Worm (Caenorhabditis elegans): ENCODE data around the gene mat-2.

Gene mat-2

DNA sequence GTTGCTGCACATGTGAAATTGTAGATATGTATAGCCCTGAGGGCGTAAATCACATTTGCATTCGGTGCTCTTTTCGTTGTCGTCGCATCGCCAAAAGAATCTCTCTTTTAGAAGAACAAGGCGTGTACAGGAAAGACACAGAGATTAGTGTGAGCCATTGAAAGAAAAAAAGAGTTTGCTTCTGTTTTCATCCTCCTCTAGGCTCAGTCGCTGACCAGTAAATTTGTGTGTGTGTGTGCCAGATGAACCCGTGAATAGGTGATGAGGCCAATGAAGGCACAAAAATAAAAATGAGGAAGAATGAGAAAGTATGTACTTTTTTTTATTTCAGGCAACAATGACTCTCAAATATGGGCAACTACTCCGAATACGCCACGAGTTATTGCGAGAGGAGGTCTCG lies at the start of gene mat-2:
Gene mat-2, plus strand, starts transcription at position 301 of the 400 bp plus-strand sequence.
- TF ChIP-seq ztf-29 (GFP tag; IDR thresholded peaks at IDR 0.05) (no peak), ref-1 (GFP tag; conservative IDR thresholded peaks at IDR 0.05) (no peak), klf-2 (GFP tag; conservative IDR thresholded peaks at IDR 0.05) (no peak), T22C8.4 (GFP tag; IDR thresholded peaks at IDR 0.05) (no peak), cog-1 (tag; optimal IDR thresholded peaks at IDR 0.05) (no peak), med-1 (GFP tag; optimal IDR thresholded peaks at IDR 0.05; ENCODE audit: insufficient read depth) (no peak), flt-1 (GFP tag; IDR thresholded peaks at IDR 0.05) (no peak), ztf-23 (GFP tag; IDR thresholded peaks at IDR 0.05) (no peak), tab-1 (GFP tag; IDR thresholded peaks at IDR 0.05) (no peak)

DNA sequence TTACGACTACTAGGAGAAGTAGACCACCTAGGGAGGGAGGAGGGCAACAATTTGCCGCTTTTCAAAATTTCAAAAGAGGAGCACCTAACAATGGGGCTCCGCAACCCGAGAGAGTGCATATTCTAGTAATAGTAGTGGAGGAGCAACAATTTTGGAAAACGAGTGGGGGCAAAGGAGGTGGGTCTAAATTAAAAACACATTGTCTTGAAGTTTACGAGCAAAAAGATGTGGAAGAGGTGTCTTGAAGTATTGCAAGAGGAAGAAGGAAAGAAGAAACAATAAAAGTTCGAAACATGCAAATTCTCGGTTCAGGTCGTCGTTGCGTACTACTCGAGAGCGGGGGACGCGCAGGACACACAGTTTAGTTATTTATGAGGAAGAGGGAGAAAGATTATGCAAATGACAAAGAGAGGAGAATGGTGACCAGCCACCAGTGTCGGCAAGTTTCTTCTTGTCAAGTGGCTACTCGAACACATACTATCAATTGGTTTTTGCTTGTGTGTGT lies 48.3 kb upstream of the mat-2 start:
- no peak for TF ChIP-seq cog-1 (tag; optimal IDR thresholded peaks at IDR 0.05)
- no peak for TF ChIP-seq klf-2 (GFP tag; conservative IDR thresholded peaks at IDR 0.05)
- TF ChIP-seq ztf-23 (GFP tag; IDR thresholded peaks at IDR 0.05): no peak
- no peak for TF ChIP-seq med-1 (GFP tag; optimal IDR thresholded peaks at IDR 0.05; ENCODE audit: insufficient read depth)
- no peak for TF ChIP-seq ref-1 (GFP tag; conservative IDR thresholded peaks at IDR 0.05)
- TF ChIP-seq T22C8.4 (GFP tag; IDR thresholded peaks at IDR 0.05): no peak
- TF ChIP-seq flt-1 (GFP tag; IDR thresholded peaks at IDR 0.05): no peak
- no peak for TF ChIP-seq ztf-29 (GFP tag; IDR thresholded peaks at IDR 0.05)
- no peak for TF ChIP-seq tab-1 (GFP tag; IDR thresholded peaks at IDR 0.05)

DNA sequence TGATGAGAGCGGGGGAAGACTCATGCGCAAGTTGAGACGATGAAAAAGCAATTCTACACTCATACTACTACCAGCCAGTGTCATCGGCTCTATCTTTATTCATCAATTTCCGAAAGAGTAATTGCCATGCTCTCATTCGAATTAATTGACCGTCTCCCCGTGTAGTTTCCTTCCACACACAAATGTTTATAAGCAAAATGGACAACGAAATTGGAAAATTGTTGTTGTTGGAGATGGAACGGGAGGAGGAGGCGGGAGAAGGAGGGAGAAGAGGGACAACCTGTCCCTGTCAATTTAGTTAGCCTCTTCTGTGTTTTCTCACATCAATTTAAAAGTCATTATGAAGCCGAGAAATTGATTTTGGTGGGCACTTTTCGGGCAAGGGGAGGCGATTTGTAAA lies 40.0 kb upstream of the mat-2 start:
- no peak for TF ChIP-seq ztf-29 (GFP tag; IDR thresholded peaks at IDR 0.05)
- TF ChIP-seq ref-1 (GFP tag; conservative IDR thresholded peaks at IDR 0.05): no peak
- no peak for TF ChIP-seq T22C8.4 (GFP tag; IDR thresholded peaks at IDR 0.05)
- no peak for TF ChIP-seq ztf-23 (GFP tag; IDR thresholded peaks at IDR 0.05)
- no peak for TF ChIP-seq flt-1 (GFP tag; IDR thresholded peaks at IDR 0.05)
- TF ChIP-seq tab-1 (GFP tag; IDR thresholded peaks at IDR 0.05): no peak
- TF ChIP-seq klf-2 (GFP tag; conservative IDR thresholded peaks at IDR 0.05): no peak
- no peak for TF ChIP-seq med-1 (GFP tag; optimal IDR thresholded peaks at IDR 0.05; ENCODE audit: insufficient read depth)
- no peak for TF ChIP-seq cog-1 (tag; optimal IDR thresholded peaks at IDR 0.05)

DNA sequence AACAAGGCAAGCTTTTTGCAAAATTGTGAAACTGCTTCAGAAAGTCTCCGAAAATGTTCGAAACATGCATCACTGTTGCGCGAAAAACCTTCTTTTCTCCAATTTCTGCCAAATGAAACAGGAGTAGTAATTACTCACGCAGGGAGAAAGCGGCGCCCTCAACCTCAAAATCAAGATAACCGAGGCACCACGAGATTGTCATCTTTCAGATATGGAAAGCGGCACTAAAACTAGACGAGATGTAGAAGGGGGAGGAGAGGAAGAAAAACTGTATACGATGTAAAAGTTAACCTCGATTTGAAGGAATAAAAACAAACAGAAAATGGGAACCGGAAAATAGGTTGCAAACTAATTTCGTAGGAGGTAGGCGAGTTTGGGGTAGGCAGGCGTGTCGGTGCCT lies 36.0 kb upstream of the mat-2 start:
- TF ChIP-seq cog-1 (tag; optimal IDR thresholded peaks at IDR 0.05): no peak
- no peak for TF ChIP-seq flt-1 (GFP tag; IDR thresholded peaks at IDR 0.05)
- TF ChIP-seq ref-1 (GFP tag; conservative IDR thresholded peaks at IDR 0.05): no peak
- TF ChIP-seq ztf-23 (GFP tag; IDR thresholded peaks at IDR 0.05): no peak
- no peak for TF ChIP-seq klf-2 (GFP tag; conservative IDR thresholded peaks at IDR 0.05)
- no peak for TF ChIP-seq T22C8.4 (GFP tag; IDR thresholded peaks at IDR 0.05)
- no peak for TF ChIP-seq med-1 (GFP tag; optimal IDR thresholded peaks at IDR 0.05; ENCODE audit: insufficient read depth)
- no peak for TF ChIP-seq ztf-29 (GFP tag; IDR thresholded peaks at IDR 0.05)
- no peak for TF ChIP-seq tab-1 (GFP tag; IDR thresholded peaks at IDR 0.05)

DNA sequence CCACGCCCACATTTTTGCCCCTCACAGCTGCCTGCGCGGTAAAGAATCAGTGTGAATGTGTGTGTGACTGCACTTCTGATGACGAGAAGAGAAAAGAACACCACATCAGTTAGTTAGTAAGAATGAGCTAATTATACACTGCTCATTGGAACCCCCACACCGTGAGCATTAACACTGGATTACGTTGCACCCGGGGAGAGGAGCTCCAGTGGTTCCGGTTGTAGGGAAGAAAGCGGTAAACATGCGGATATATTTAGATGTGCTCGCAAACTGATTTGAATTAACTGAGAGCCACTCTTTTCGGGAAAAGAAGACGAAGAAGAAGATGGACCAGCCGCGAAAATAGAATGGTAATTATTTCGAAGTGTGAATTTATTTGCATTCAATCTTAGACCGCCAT lies 25.7 kb upstream of the mat-2 start:
- TF ChIP-seq T22C8.4 (GFP tag; IDR thresholded peaks at IDR 0.05): no peak
- no peak for TF ChIP-seq tab-1 (GFP tag; IDR thresholded peaks at IDR 0.05)
- TF ChIP-seq ref-1 (GFP tag; conservative IDR thresholded peaks at IDR 0.05): no peak
- no peak for TF ChIP-seq ztf-29 (GFP tag; IDR thresholded peaks at IDR 0.05)
- no peak for TF ChIP-seq med-1 (GFP tag; optimal IDR thresholded peaks at IDR 0.05; ENCODE audit: insufficient read depth)
- TF ChIP-seq flt-1 (GFP tag; IDR thresholded peaks at IDR 0.05): no peak
- TF ChIP-seq klf-2 (GFP tag; conservative IDR thresholded peaks at IDR 0.05): no peak
- TF ChIP-seq cog-1 (tag; optimal IDR thresholded peaks at IDR 0.05): no peak
- no peak for TF ChIP-seq ztf-23 (GFP tag; IDR thresholded peaks at IDR 0.05)

DNA sequence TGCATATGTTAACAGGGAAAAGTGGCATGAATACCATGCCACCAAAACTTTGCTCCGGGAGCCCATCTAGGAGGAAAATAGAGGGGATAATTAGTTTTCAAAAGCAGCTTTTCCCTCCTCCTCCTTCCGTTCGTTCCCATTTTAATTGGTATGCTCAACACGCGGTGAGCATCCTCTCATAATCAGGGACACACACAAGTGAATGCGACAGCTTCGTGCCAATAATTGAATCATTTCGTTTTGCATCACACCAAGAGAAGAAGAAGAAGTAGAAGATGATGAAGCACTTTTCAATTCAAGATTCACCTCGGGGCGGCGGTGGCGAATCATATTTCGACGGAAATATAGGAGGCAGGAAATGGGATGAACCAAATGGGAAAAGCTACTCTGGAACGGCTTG lies 24.4 kb upstream of the mat-2 start:
- TF ChIP-seq flt-1 (GFP tag; IDR thresholded peaks at IDR 0.05): no peak
- no peak for TF ChIP-seq tab-1 (GFP tag; IDR thresholded peaks at IDR 0.05)
- no peak for TF ChIP-seq ztf-23 (GFP tag; IDR thresholded peaks at IDR 0.05)
- no peak for TF ChIP-seq klf-2 (GFP tag; conservative IDR thresholded peaks at IDR 0.05)

DNA sequence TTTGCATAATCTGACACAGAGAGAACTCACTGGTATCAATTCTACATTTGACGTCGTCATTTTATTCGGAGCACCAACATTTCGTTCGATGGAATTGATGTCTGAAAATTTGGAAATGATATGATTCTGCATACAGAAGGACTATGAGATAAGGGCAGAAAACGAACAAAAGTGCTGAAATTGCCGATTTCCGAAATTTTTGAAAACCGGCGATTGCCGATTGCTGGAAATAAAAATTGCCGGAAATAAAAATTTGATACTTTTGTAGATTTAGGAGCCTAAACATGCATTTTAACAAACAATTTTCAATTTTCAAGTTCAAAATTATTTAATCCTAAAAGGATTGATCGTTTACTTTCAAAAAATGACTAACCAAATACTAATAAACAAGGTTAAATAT lies 23.2 kb upstream of the mat-2 start, which contains the start of gene unc-53:
Gene unc-53, minus strand, starts transcription at position 101 of the 400 bp plus-strand sequence.
- TF ChIP-seq ztf-29 (GFP tag; IDR thresholded peaks at IDR 0.05) (no peak), klf-2 (GFP tag; conservative IDR thresholded peaks at IDR 0.05) (no peak), ref-1 (GFP tag; conservative IDR thresholded peaks at IDR 0.05) (no peak), med-1 (GFP tag; optimal IDR thresholded peaks at IDR 0.05; ENCODE audit: insufficient read depth) (no peak), T22C8.4 (GFP tag; IDR thresholded peaks at IDR 0.05) (no peak), cog-1 (tag; optimal IDR thresholded peaks at IDR 0.05) (no peak), flt-1 (GFP tag; IDR thresholded peaks at IDR 0.05) (no peak), ztf-23 (GFP tag; IDR thresholded peaks at IDR 0.05) (no peak), tab-1 (GFP tag; IDR thresholded peaks at IDR 0.05) (no peak)

DNA sequence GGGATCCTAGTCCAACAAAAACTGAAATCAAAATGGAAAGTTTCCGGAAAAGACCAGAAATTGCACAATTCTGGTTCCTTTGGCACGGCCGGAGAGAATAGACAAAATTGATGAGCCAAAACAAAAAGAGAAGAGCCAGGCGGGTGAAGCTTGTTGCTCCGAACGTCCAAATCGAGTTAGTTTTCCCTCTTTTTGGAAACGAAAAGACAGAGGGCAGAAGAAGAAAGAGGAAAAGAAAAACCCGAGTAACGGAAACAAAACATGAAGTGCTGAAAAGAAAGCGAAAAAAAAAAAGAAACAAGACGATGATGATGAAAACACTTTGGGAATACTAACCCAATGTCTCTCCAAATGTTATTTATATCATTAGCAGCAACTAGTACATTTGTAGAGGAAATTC lies 20.9 kb upstream of the mat-2 start:
- TF ChIP-seq ztf-23 (GFP tag; IDR thresholded peaks at IDR 0.05) (no peak), med-1 (GFP tag; optimal IDR thresholded peaks at IDR 0.05; ENCODE audit: insufficient read depth) (no peak), cog-1 (tag; optimal IDR thresholded peaks at IDR 0.05) (no peak), ztf-29 (GFP tag; IDR thresholded peaks at IDR 0.05) (no peak), tab-1 (GFP tag; IDR thresholded peaks at IDR 0.05) (no peak), T22C8.4 (GFP tag; IDR thresholded peaks at IDR 0.05) (no peak), klf-2 (GFP tag; conservative IDR thresholded peaks at IDR 0.05) (no peak), flt-1 (GFP tag; IDR thresholded peaks at IDR 0.05) (no peak), ref-1 (GFP tag; conservative IDR thresholded peaks at IDR 0.05) (no peak)

DNA sequence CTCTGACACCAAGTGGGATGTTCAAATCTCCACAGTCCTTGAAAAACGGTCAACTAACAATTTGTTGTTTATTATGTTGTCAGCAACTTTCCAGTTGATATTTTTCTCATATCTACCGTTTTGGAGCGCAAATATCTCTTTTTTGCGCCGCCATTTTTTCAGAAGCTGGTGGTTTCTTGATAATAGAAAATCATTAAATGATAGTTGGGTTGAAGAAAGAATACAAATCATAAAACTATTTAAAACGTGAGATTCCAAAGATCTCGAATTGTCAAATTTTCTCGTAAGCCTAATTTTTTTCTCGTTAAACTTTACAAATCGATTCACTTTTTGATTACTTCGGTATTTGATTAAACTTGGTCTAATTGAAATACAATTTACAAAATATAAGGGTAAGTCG lies 20.1 kb upstream of the mat-2 start, which contains the start of gene rpl-42:
Gene rpl-42, plus strand, starts transcription at position 301 of the 400 bp plus-strand sequence.
- no peak for TF ChIP-seq cog-1 (tag; optimal IDR thresholded peaks at IDR 0.05)
- TF ChIP-seq med-1 (GFP tag; optimal IDR thresholded peaks at IDR 0.05; ENCODE audit: insufficient read depth): no peak
- no peak for TF ChIP-seq klf-2 (GFP tag; conservative IDR thresholded peaks at IDR 0.05)
- no peak for TF ChIP-seq ztf-29 (GFP tag; IDR thresholded peaks at IDR 0.05)
- no peak for TF ChIP-seq flt-1 (GFP tag; IDR thresholded peaks at IDR 0.05)
- TF ChIP-seq ztf-23 (GFP tag; IDR thresholded peaks at IDR 0.05): no peak
- TF ChIP-seq T22C8.4 (GFP tag; IDR thresholded peaks at IDR 0.05): no peak

DNA sequence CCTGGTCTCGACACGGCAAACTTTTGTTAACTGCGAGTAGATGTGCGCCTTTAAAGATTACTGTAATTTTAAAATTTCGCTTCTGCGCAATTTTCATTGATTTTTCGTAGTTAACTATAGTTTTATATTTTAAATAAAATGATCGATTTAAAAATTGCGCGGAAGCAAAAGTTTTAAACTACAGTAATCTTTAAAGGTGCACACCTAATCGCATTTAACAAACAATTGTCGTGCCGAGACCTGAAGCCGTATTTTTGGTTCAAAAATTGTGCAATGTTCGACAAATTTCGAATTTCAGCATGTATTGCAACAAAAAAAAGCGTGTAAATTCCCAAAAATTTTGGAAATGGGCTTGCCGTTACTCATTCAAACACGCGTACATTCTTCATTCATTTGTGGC lies 18.1 kb upstream of the mat-2 start:
- TF ChIP-seq T22C8.4 (GFP tag; IDR thresholded peaks at IDR 0.05): no peak
- no peak for TF ChIP-seq flt-1 (GFP tag; IDR thresholded peaks at IDR 0.05)
- TF ChIP-seq ztf-23 (GFP tag; IDR thresholded peaks at IDR 0.05): no peak
- no peak for TF ChIP-seq ref-1 (GFP tag; conservative IDR thresholded peaks at IDR 0.05)
- TF ChIP-seq ztf-29 (GFP tag; IDR thresholded peaks at IDR 0.05): no peak
- no peak for TF ChIP-seq med-1 (GFP tag; optimal IDR thresholded peaks at IDR 0.05; ENCODE audit: insufficient read depth)
- no peak for TF ChIP-seq tab-1 (GFP tag; IDR thresholded peaks at IDR 0.05)
- no peak for TF ChIP-seq klf-2 (GFP tag; conservative IDR thresholded peaks at IDR 0.05)
- no peak for TF ChIP-seq cog-1 (tag; optimal IDR thresholded peaks at IDR 0.05)

Data from whole organism, midembryonic.